Fruit fly (Drosophila melanogaster): ENCODE measurements around the gene CG1213.

DNA sequence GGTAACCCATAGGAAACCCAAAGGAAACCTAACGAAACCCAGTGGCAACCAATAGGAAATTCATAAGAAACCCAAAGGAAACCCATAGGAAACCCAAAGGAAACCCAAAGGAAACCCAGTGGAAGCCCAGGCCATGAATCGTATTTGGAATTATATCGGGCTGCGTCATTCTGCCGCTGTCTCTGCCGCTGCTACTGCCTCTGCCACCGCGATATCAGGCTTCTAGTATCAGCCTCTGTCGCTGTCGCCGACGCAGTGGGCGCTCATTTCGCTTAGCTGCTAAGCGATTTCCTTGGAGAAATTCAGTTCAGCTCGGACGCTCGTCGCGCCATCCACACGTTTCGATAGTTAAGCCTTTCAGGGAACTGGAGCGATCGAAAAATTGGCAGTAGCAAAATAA, 9.6 kb upstream of the CG1213 start, which contains the start of gene CG1208:
- TF ChIP-seq CG8301 (tag; optimal IDR thresholded peaks at IDR 0.05): no peak
- no peak for TF ChIP-seq CG12605 (GFP tag; IDR thresholded peaks at IDR 0.05)
- no peak for TF ChIP-seq rn (GFP tag; IDR thresholded peaks at IDR 0.05)
- TF ChIP-seq CG10348 (GFP tag; IDR thresholded peaks at IDR 0.05): no peak
- TF ChIP-seq CG15710 (tag; optimal IDR thresholded peaks at IDR 0.05): no peak
- no peak for TF ChIP-seq CG17806 (tag; optimal IDR thresholded peaks at IDR 0.05)
